Fruit fly (Drosophila melanogaster) whole organism, embryonic: Measurements from ENCODE around the gene Tm1.

Experiments
- CG10209 ChIP-seq: fragments of 200-800 bp; sonication (Bioruptor generic); optimal IDR thresholded peaks from 3 replicates; lab custom pipeline; 2017; ENCODE audit warnings: missing biosample characterization, mild to moderate bottlenecking, missing genetic modification characterization, missing genetic modification reagents
- CG10462 ChIP-seq: fragments of 200-800 bp; sonication (Bioruptor generic); optimal IDR thresholded peaks from 2 replicates; lab custom pipeline; 2016; ENCODE audit warnings: missing biosample characterization, missing genetic modification characterization
- CG11695 ChIP-seq: fragments of 200-800 bp; sonication (Bioruptor generic); IDR thresholded peaks from 3 replicates; pipeline ENCODE4 v1.3.6; 2022; ENCODE audit warnings: missing biosample characterization, missing genetic modification characterization
- CG12155 ChIP-seq: fragments of 200-800 bp; sonication (Bioruptor generic); optimal IDR thresholded peaks from 3 replicates; lab custom pipeline; 2016; ENCODE audit warnings: missing biosample characterization, missing genetic modification characterization
- CG1832 ChIP-seq: fragments of 200-800 bp; sonication (Bioruptor generic); optimal IDR thresholded peaks from 2 replicates; lab custom pipeline; 2017; ENCODE audit warnings: missing biosample characterization, mild to moderate bottlenecking, missing genetic modification characterization, inconsistent platforms
- CG18476 ChIP-seq: fragments of 200-800 bp; sonication (Bioruptor generic); optimal IDR thresholded peaks from 2 replicates; lab custom pipeline; 2016; ENCODE audit warnings: missing biosample characterization, mild to moderate bottlenecking, missing genetic modification characterization
- CG18599 ChIP-seq: fragments of 200-800 bp; sonication (Bioruptor generic); optimal IDR thresholded peaks from 3 replicates; lab custom pipeline; 2017; ENCODE audit warnings: missing biosample characterization, missing genetic modification characterization, mild to moderate bottlenecking, moderate library complexity, missing genetic modification reagents
- CG3281 ChIP-seq: fragments of 200-800 bp; sonication (Bioruptor generic); optimal IDR thresholded peaks from 3 replicates; lab custom pipeline; 2017; ENCODE audit warnings: missing biosample characterization, mild to moderate bottlenecking, missing genetic modification characterization
- CG34422 ChIP-seq: fragments of 200-800 bp; sonication (Bioruptor generic); IDR thresholded peaks from 3 replicates; pipeline ENCODE4 v1.3.6; 2022; ENCODE audit warnings: missing biosample characterization, missing genetic modification characterization
- CG3847 ChIP-seq: fragments of 200-800 bp; sonication (Bioruptor generic); IDR thresholded peaks from 2 replicates; pipeline ENCODE4 v1.3.6; 2022; ENCODE audit warnings: missing biosample characterization, missing genetic modification characterization
- CG6854 ChIP-seq: fragments of 200-800 bp; sonication (Bioruptor generic); optimal IDR thresholded peaks from 3 replicates; lab custom pipeline; 2017; ENCODE audit warnings: missing biosample characterization, mild to moderate bottlenecking, missing genetic modification characterization
- CG8359 ChIP-seq: fragments of 200-800 bp; sonication (Bioruptor generic); optimal IDR thresholded peaks from 2 replicates; lab custom pipeline; 2017; ENCODE audit warnings: missing biosample characterization, mild to moderate bottlenecking, missing genetic modification characterization, borderline replicate concordance
- CG8388 ChIP-seq: fragments of 200-800 bp; sonication (Bioruptor generic); optimal IDR thresholded peaks from 2 replicates; lab custom pipeline; 2019; ENCODE audit warnings: missing biosample characterization, mild to moderate bottlenecking, missing genetic modification characterization, moderate library complexity
- CG9437 ChIP-seq: fragments of 200-800 bp; sonication (Bioruptor generic); optimal IDR thresholded peaks from 2 replicates; lab custom pipeline; 2018; ENCODE audit warnings: missing biosample characterization, mild to moderate bottlenecking, missing genetic modification characterization
- CG9817 ChIP-seq: fragments of 200-800 bp; sonication (Bioruptor generic); optimal IDR thresholded peaks from 2 replicates; lab custom pipeline; 2018; ENCODE audit warnings: missing biosample characterization, mild to moderate bottlenecking, missing genetic modification characterization, moderate library complexity
- D19B ChIP-seq: fragments of 200-800 bp; sonication (Bioruptor generic); optimal IDR thresholded peaks from 2 replicates; lab custom pipeline; 2017; ENCODE audit warnings: missing biosample characterization, mild to moderate bottlenecking, missing genetic modification characterization
- Dbx ChIP-seq: fragments of 200-800 bp; sonication (Bioruptor generic); IDR thresholded peaks from 3 replicates; pipeline ENCODE4 v1.3.6; 2022; ENCODE audit warnings: missing biosample characterization, missing genetic modification characterization
- Drgx ChIP-seq: fragments of 200-800 bp; sonication (Bioruptor generic); IDR thresholded peaks from 2 replicates; pipeline ENCODE4 v1.3.6; 2022; ENCODE audit warnings: missing biosample characterization, missing genetic modification characterization
- E2f1 ChIP-seq: fragments of 200-800 bp; sonication (Bioruptor generic); IDR thresholded peaks from 2 replicates; pipeline ENCODE4 v1.3.6; 2022; ENCODE audit warnings: missing biosample characterization, missing genetic modification characterization
- Fer3 ChIP-seq: fragments of 200-800 bp; sonication (Bioruptor generic); optimal IDR thresholded peaks from 2 replicates; lab custom pipeline; 2018; ENCODE audit warnings: missing biosample characterization, mild to moderate bottlenecking, missing genetic modification characterization, moderate library complexity
- Gug ChIP-seq: fragments of 200-800 bp; sonication (Bioruptor generic); IDR thresholded peaks from 4 replicates; pipeline ENCODE4 v1.3.6; 2022; ENCODE audit warnings: missing biosample characterization, missing genetic modification characterization
- Hr51 ChIP-seq, 2 experiments: fragments of 200-800 bp; sonication (Bioruptor generic); optimal IDR thresholded peaks; 2 replicates in 1 of 2; 3 replicates in 1 of 2; lab custom pipeline; 2016 to 2018; ENCODE audit warnings: missing biosample characterization in 2 of 2, missing genetic modification characterization in 2 of 2, mild to moderate bottlenecking in 1 of 2, moderate library complexity in 1 of 2
- Kr ChIP-seq: fragments of 200-800 bp; sonication (Bioruptor generic); optimal IDR thresholded peaks from 2 replicates; lab custom pipeline; 2017; ENCODE audit warnings: missing biosample characterization, mild to moderate bottlenecking, missing genetic modification characterization
- Med ChIP-seq: fragments of 200-800 bp; sonication (Bioruptor generic); peaks from one replicate; lab custom pipeline; 2016; ENCODE audit warnings: missing biosample characterization, missing genetic modification characterization, mild to moderate bottlenecking, inconsistent platforms, moderate library complexity
- NK7.1 ChIP-seq: fragments of 200-800 bp; sonication (Bioruptor generic); optimal IDR thresholded peaks from 3 replicates; lab custom pipeline; 2016; ENCODE audit warnings: missing biosample characterization, missing genetic modification characterization
- Oli ChIP-seq: fragments of 200-800 bp; sonication (Bioruptor generic); optimal IDR thresholded peaks from 2 replicates; lab custom pipeline; 2018; ENCODE audit warnings: missing biosample characterization, mild to moderate bottlenecking, missing genetic modification characterization, moderate library complexity
- Ptx1 ChIP-seq: fragments of 200-800 bp; sonication (Bioruptor generic); IDR thresholded peaks from 2 replicates; pipeline ENCODE4 v1.3.6; 2022; ENCODE audit warnings: missing biosample characterization, missing genetic modification characterization
- Trl ChIP-seq, 3 experiments: fragments of >200 bp in 2 of 3; fragments of 200-800 bp in 1 of 3; sonication (Bioruptor generic) in 1 of 3; optimal IDR thresholded peaks; 2 replicates in 1 of 3; 3 replicates in 2 of 3; lab custom pipeline; 2016 to 2017; ENCODE audit warnings: missing biosample characterization in 1 of 3, missing genetic modification characterization in 1 of 3
- abd-A ChIP-seq: fragments of 200-800 bp; sonication (Bioruptor generic); optimal IDR thresholded peaks from 3 replicates; lab custom pipeline; 2019; ENCODE audit warnings: missing biosample characterization, mild to moderate bottlenecking, missing genetic modification characterization, moderate library complexity
- al ChIP-seq: fragments of 200-800 bp; sonication (Bioruptor generic); IDR thresholded peaks from 2 replicates; pipeline ENCODE4 v1.3.6; 2022; ENCODE audit warnings: missing biosample characterization, missing genetic modification characterization
- bsh ChIP-seq, 2 experiments: fragments of 200-800 bp; sonication (Bioruptor generic); optimal IDR thresholded peaks; 2 replicates each; lab custom pipeline; 2017 to 2018; ENCODE audit warnings: mild to moderate bottlenecking in 2 of 2, missing biosample characterization in 2 of 2, missing genetic modification characterization in 2 of 2, moderate library complexity in 1 of 2
- cato ChIP-seq: fragments of 200-800 bp; sonication (Bioruptor generic); optimal IDR thresholded peaks from 2 replicates; lab custom pipeline; 2016; ENCODE audit warnings: missing biosample characterization, missing genetic modification characterization, borderline replicate concordance
- ems ChIP-seq: fragments of 200-800 bp; sonication (Bioruptor generic); optimal IDR thresholded peaks from 3 replicates; lab custom pipeline; 2016; ENCODE audit warnings: missing biosample characterization, missing genetic modification characterization
- exex ChIP-seq: fragments of 200-800 bp; sonication (Bioruptor generic); optimal IDR thresholded peaks from 4 replicates; lab custom pipeline; 2018; ENCODE audit warnings: missing biosample characterization, mild to moderate bottlenecking, missing genetic modification characterization, moderate library complexity
- fd3F ChIP-seq: fragments of 200-800 bp; sonication (Bioruptor generic); optimal IDR thresholded peaks from 2 replicates; lab custom pipeline; 2018; ENCODE audit warnings: missing biosample characterization, mild to moderate bottlenecking, missing genetic modification characterization, moderate library complexity
- fru ChIP-seq: fragments of >200 bp; optimal IDR thresholded peaks from 2 replicates; lab custom pipeline; 2017
- gem ChIP-seq: fragments of 200-800 bp; sonication (Bioruptor generic); optimal IDR thresholded peaks from 2 replicates; lab custom pipeline; 2019; ENCODE audit warnings: missing biosample characterization, mild to moderate bottlenecking, missing genetic modification characterization, moderate library complexity
- jumu ChIP-seq: fragments of 200-800 bp; sonication (Bioruptor generic); optimal IDR thresholded peaks from 3 replicates; lab custom pipeline; 2016; ENCODE audit warnings: missing biosample characterization, missing genetic modification characterization
- kni ChIP-seq: fragments of 200-800 bp; sonication (Bioruptor generic); optimal IDR thresholded peaks from 3 replicates; lab custom pipeline; 2017; ENCODE audit warnings: mild to moderate bottlenecking, missing biosample characterization, missing genetic modification reagents, missing genetic modification characterization
- lab ChIP-seq: fragments of 200-800 bp; sonication (Bioruptor generic); optimal IDR thresholded peaks from 3 replicates; lab custom pipeline; 2017; ENCODE audit warnings: missing biosample characterization, missing genetic modification characterization, mild to moderate bottlenecking, moderate library complexity, missing genetic modification reagents
- lbe ChIP-seq: fragments of 200-800 bp; sonication (Bioruptor generic); optimal IDR thresholded peaks from 2 replicates; lab custom pipeline; 2016; ENCODE audit warnings: missing biosample characterization, mild to moderate bottlenecking, missing genetic modification characterization
- lola ChIP-seq, 3 experiments: fragments of >200 bp in 2 of 3; fragments of 200-800 bp in 1 of 3; sonication (Bioruptor generic) in 1 of 3; optimal IDR thresholded peaks; 2 replicates each; lab custom pipeline; 2017 to 2019; ENCODE audit warnings: missing biosample characterization in 3 of 3, missing genetic modification characterization in 3 of 3, mild to moderate bottlenecking in 1 of 3, moderate library complexity in 1 of 3
- oc ChIP-seq: fragments of 200-800 bp; sonication (Bioruptor generic); optimal IDR thresholded peaks from 2 replicates; lab custom pipeline; 2018; ENCODE audit warnings: missing biosample characterization, mild to moderate bottlenecking, missing genetic modification characterization, moderate library complexity
- pros ChIP-seq: fragments of 200-800 bp; sonication (Bioruptor generic); optimal IDR thresholded peaks from 3 replicates; lab custom pipeline; 2019; ENCODE audit warnings: missing biosample characterization, mild to moderate bottlenecking, missing genetic modification characterization, moderate library complexity
- run ChIP-seq: fragments of 200-800 bp; sonication (Bioruptor generic); optimal IDR thresholded peaks from 3 replicates; lab custom pipeline; 2018; ENCODE audit warnings: missing biosample characterization, mild to moderate bottlenecking, missing genetic modification characterization
- salm ChIP-seq: fragments of 200-800 bp; sonication (Bioruptor generic); optimal IDR thresholded peaks from 2 replicates; lab custom pipeline; 2018; ENCODE audit warnings: missing biosample characterization, mild to moderate bottlenecking, missing genetic modification characterization
- zfh2 ChIP-seq: fragments of 200-800 bp; sonication (Bioruptor generic); optimal IDR thresholded peaks from 2 replicates; lab custom pipeline; 2016; ENCODE audit warnings: missing biosample characterization, missing genetic modification characterization

Tm1 gene

dm6 chr3R:15280619-15281334 is 2.8 kb downstream of the Tm1 start (continued):
- TF ChIP-seq lola (GFP tag; optimal IDR thresholded peaks at IDR 0.05; lab: Kevin White, UChicago) (peak in 1 of 3 experiments; percentile 91), CG11695 (GFP tag; lab: Robert Waterston, UW) (0 out of 3 replicates have a peak, but pooled peaks have one; percentile 28), D19B (peak; percentile 8), zfh2 (GFP tag; lab: Kevin White, UChicago) (peak; percentile 2), Trl (optimal IDR thresholded peaks at IDR 0.05; lab: Kevin White, UChicago) (peak; percentile 34 to 68), Trl (GFP tag; optimal IDR thresholded peaks at IDR 0.05; lab: Kevin White, UChicago) (no peak), pros (GFP tag; lab: Kevin White, UChicago) (no peak), CG18599 (GFP tag; lab: Kevin White, UChicago) (peak; percentile 47), Kr (GFP tag; lab: Kevin White, UChicago) (no peak), CG3281 (peak; percentile 64), CG10209 (peak; percentile 80), oc (tag; lab: Kevin White, UChicago) (peak; percentile 27), ems (GFP tag; lab: Kevin White, UChicago) (no peak), Drgx (GFP tag; lab: Robert Waterston, UW) (peak; percentile 38; the same call in 1 of the 2 replicates), Gug (peak; percentile 50; the same call in 1 of the 4 replicates), CG10462 (GFP tag; lab: Kevin White, UChicago) (peak; percentile 43), fd3F (GFP tag; lab: Kevin White, UChicago) (peak; percentile 36), lbe (GFP tag; lab: Kevin White, UChicago) (peak; percentile 42), abd-A (no peak), CG9437 (peak; percentile 77), CG1832 (GFP tag; lab: Kevin White, UChicago) (no peak), E2f1 (GFP tag; lab: Robert Waterston, UW) (peak; percentile 32; the same call in 1 of the 2 replicates), lab (GFP tag; lab: Kevin White, UChicago) (peak; percentile 20), CG12155 (peak; percentile 47), CG3847 (peak; percentile 40; the same call in 1 of the 2 replicates), Med (GFP tag; lab: Kevin White, UChicago) (peak; percentile 51), jumu (GFP tag; lab: Kevin White, UChicago) (peak; percentile 27), Hr51 (GFP tag; optimal IDR thresholded peaks at IDR 0.05; lab: Kevin White, UChicago) (peak in 1 of 2 experiments; percentile 77), Ptx1 (GFP tag; lab: Robert Waterston, UW) (peak; percentile 43; the same call in 1 of the 2 replicates), CG9817 (peak; percentile 40), run (tag; lab: Kevin White, UChicago) (peak; percentile 34), bsh (GFP tag; optimal IDR thresholded peaks at IDR 0.05; lab: Kevin White, UChicago) (peak in 1 of 2 experiments; percentile 71), exex (tag; lab: Kevin White, UChicago) (peak; percentile 12), Oli (tag; lab: Kevin White, UChicago) (peak; percentile 84), NK7.1 (no peak), CG34422 (0 out of 3 replicates have a peak, but pooled peaks have one; percentile 23), cato (GFP tag; lab: Kevin White, UChicago) (peak; percentile 56), CG18476 (GFP tag; lab: Kevin White, UChicago) (peak; percentile 42), gem (peak; percentile 88), CG8359 (GFP tag; lab: Kevin White, UChicago) (peak; percentile 61), CG8388 (peak; percentile 74), al (0 out of 2 replicates have a peak, but pooled peaks have one; percentile 9), salm (tag; lab: Kevin White, UChicago) (peak; percentile 31), Dbx (no peak), fru (lab: Kevin White, UChicago) (no peak), CG6854 (GFP tag; lab: Kevin White, UChicago) (peak; percentile 25), kni (GFP tag; lab: Kevin White, UChicago) (peak; percentile 13), Fer3 (peak; percentile 2)
